Worm (Caenorhabditis elegans) whole organism, mixed stage, embryonic: ENCODE results near the gene clec-156.

Source experiments
- M03D4.4 ChIP-seq: sonication (generic microtip); optimal IDR thresholded peaks from 2 replicates; lab custom pipeline; 2017; ENCODE audit warnings: mild to moderate bottlenecking, missing genetic modification characterization, missing compliant biosample characterization
- blmp-1 ChIP-seq: fragments of 150-350 bp; optimal IDR thresholded peaks from 2 replicates; lab custom pipeline; 2014; ENCODE audit warnings: missing biosample characterization, missing genetic modification characterization
- ceh-39 ChIP-seq: fragments of 150-350 bp; optimal IDR thresholded peaks from 2 replicates; lab custom pipeline; 2014; ENCODE audit warnings: missing biosample characterization, missing genetic modification characterization
- ceh-43 ChIP-seq: fragments of 200-800 bp; sonication (Bioruptor generic); optimal IDR thresholded peaks from 2 replicates; lab custom pipeline; 2018; ENCODE audit warnings: mild to moderate bottlenecking, missing genetic modification characterization, moderate library complexity, missing compliant biosample characterization
- ceh-83 ChIP-seq: fragments of 200-800 bp; sonication (Bioruptor generic); optimal IDR thresholded peaks from 2 replicates; lab custom pipeline; 2018; ENCODE audit warnings: mild to moderate bottlenecking, missing genetic modification characterization, missing compliant biosample characterization
- cnd-1 ChIP-seq: fragments of 200-800 bp; sonication (Bioruptor generic); optimal IDR thresholded peaks from 2 replicates; lab custom pipeline; 2018; ENCODE audit warnings: mild to moderate bottlenecking, missing genetic modification characterization, missing compliant biosample characterization
- drap-1 ChIP-seq: fragments of 200-800 bp; sonication (Bioruptor generic); optimal IDR thresholded peaks from 3 replicates; lab custom pipeline; 2018; ENCODE audit warnings: mild to moderate bottlenecking, missing genetic modification characterization, missing compliant biosample characterization
- elt-1 ChIP-seq: sonication (generic microtip); optimal IDR thresholded peaks from 2 replicates; lab custom pipeline; 2017; ENCODE audit warnings: missing genetic modification characterization, mild to moderate bottlenecking, missing compliant biosample characterization, antibody characterized with exemption, moderate library complexity, borderline replicate concordance; ENCODE audit not compliant: insufficient read depth
- elt-3 ChIP-seq: fragments of 150-350 bp; optimal IDR thresholded peaks from 2 replicates; lab custom pipeline; 2014; ENCODE audit warnings: missing biosample characterization, missing genetic modification characterization
- ham-2 ChIP-seq: fragments of 200-800 bp; sonication (Bioruptor generic); optimal IDR thresholded peaks from 2 replicates; lab custom pipeline; 2018; ENCODE audit warnings: mild to moderate bottlenecking, missing genetic modification characterization, missing compliant biosample characterization
- hlh-1 ChIP-seq: fragments of 150-350 bp; optimal IDR thresholded peaks from 2 replicates; lab custom pipeline; 2014; ENCODE audit warnings: missing biosample characterization, missing genetic modification reagents, missing genetic modification characterization
- lin-13 ChIP-seq: fragments of 150-350 bp; optimal IDR thresholded peaks from 2 replicates; lab custom pipeline; 2014; ENCODE audit warnings: missing biosample characterization, missing genetic modification characterization
- lsy-2 ChIP-seq: fragments of 150-350 bp; optimal IDR thresholded peaks from 2 replicates; lab custom pipeline; 2014; ENCODE audit warnings: missing biosample characterization, missing genetic modification characterization
- mab-5 ChIP-seq: fragments of 150-350 bp; optimal IDR thresholded peaks from 2 replicates; lab custom pipeline; 2014; ENCODE audit warnings: missing biosample characterization, missing genetic modification characterization
- mep-1 ChIP-seq: fragments of 150-350 bp; optimal IDR thresholded peaks from 2 replicates; lab custom pipeline; 2017; ENCODE audit warnings: missing biosample characterization, missing genetic modification reagents, missing genetic modification characterization, inconsistent platforms
- mls-2 ChIP-seq: sonication (generic microtip); optimal IDR thresholded peaks from 2 replicates; lab custom pipeline; 2016; ENCODE audit warnings: mild to moderate bottlenecking, missing genetic modification characterization, moderate library complexity, missing compliant biosample characterization
- nhr-12 ChIP-seq: fragments of 150-350 bp; optimal IDR thresholded peaks from 2 replicates; lab custom pipeline; 2014; ENCODE audit warnings: missing biosample characterization, missing genetic modification characterization
- nhr-2 ChIP-seq: fragments of 150-350 bp; optimal IDR thresholded peaks from 2 replicates; lab custom pipeline; 2014; ENCODE audit warnings: missing biosample characterization, missing genetic modification characterization
- nhr-237 ChIP-seq: fragments of 150-350 bp; optimal IDR thresholded peaks from 2 replicates; lab custom pipeline; 2014; ENCODE audit warnings: missing biosample characterization, missing genetic modification characterization
- nhr-28 ChIP-seq: fragments of 150-350 bp; optimal IDR thresholded peaks from 2 replicates; lab custom pipeline; 2014; ENCODE audit warnings: missing biosample characterization, missing genetic modification characterization
- nhr-76 ChIP-seq: sonication (generic microtip); optimal IDR thresholded peaks from 2 replicates; lab custom pipeline; 2017; ENCODE audit warnings: missing biosample characterization, missing genetic modification characterization
- pha-4 ChIP-seq: fragments of 150-350 bp; optimal IDR thresholded peaks from 2 replicates; lab custom pipeline; 2018; ENCODE audit warnings: missing biosample characterization, missing genetic modification reagents, missing genetic modification characterization
- sem-2 ChIP-seq: fragments of 200-800 bp; sonication (Bioruptor generic); optimal IDR thresholded peaks from 2 replicates; lab custom pipeline; 2018; ENCODE audit warnings: mild to moderate bottlenecking, missing genetic modification characterization, missing compliant biosample characterization
- tbx-8 ChIP-seq: fragments of 200-800 bp; sonication (Bioruptor generic); optimal IDR thresholded peaks from 2 replicates; lab custom pipeline; 2018; ENCODE audit warnings: mild to moderate bottlenecking, missing genetic modification characterization, moderate library complexity, missing compliant biosample characterization
- unc-120 ChIP-seq: sonication (generic microtip); optimal IDR thresholded peaks from 2 replicates; lab custom pipeline; 2017; ENCODE audit warnings: missing genetic modification characterization, missing compliant biosample characterization; ENCODE audit not compliant: poor library complexity, severe bottlenecking
- unc-39 ChIP-seq: fragments of 150-350 bp; optimal IDR thresholded peaks from 2 replicates; lab custom pipeline; 2014; ENCODE audit warnings: missing biosample characterization, missing genetic modification characterization
- unc-62 ChIP-seq: fragments of 150-350 bp; optimal IDR thresholded peaks from 2 replicates; lab custom pipeline; 2014; ENCODE audit warnings: missing biosample characterization, missing genetic modification reagents, missing genetic modification characterization
- zip-8 ChIP-seq: fragments of 150-350 bp; optimal IDR thresholded peaks from 2 replicates; lab custom pipeline; 2014; ENCODE audit warnings: missing biosample characterization, missing genetic modification characterization

Gene clec-156

ce11 chrIII:4811195-4811594 lies 30.9 kb downstream of the clec-156 start, which contains the start of gene C38D4.7:
Gene C38D4.7, minus strand, starts transcription at chrIII:4811295.
- no peak for TF ChIP-seq nhr-12 (tag; lab: Kevin White, UChicago)

- TF ChIP-seq zip-8 (tag; lab: Kevin White, UChicago) (peak; percentile 60), nhr-2 (tag; lab: Kevin White, UChicago) (peak; percentile 53), ceh-43 (GFP tag; lab: Kevin White, UChicago) (no peak)
- TF ChIP-seq, all 35 proteins: peak for 2
These were observed 32.4 kb downstream of the clec-156 start, which contains the start of gene pal-1 for ce11 chrIII:4809526-4810153. Gene pal-1, minus strand, starts transcription at chrIII:4809576.

DNA sequence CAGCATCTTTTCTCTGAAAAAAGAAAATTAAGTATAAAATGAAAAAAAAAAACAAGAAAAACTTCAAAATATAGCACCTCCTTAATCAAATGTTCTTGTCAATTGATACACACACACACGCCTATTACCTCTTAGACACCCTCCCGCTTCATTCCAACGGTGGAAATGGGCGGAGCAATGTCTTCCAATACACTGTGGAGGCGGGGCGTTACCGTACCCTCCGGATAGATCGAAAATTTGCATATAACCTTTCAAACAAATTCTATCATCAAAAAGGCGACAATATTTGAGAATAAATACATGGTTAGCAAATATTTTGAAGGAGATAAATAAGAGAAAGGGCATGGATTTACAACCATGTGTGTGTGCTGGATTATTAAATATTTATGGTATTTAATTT lies 34.0 kb downstream of the clec-156 start:
- TF ChIP-seq lsy-2 = peak; percentile 87
- TF ChIP-seq tbx-8 (GFP tag; lab: Kevin White, UChicago) = no peak
- TF ChIP-seq, all 35 proteins: peak for 1

DNA sequence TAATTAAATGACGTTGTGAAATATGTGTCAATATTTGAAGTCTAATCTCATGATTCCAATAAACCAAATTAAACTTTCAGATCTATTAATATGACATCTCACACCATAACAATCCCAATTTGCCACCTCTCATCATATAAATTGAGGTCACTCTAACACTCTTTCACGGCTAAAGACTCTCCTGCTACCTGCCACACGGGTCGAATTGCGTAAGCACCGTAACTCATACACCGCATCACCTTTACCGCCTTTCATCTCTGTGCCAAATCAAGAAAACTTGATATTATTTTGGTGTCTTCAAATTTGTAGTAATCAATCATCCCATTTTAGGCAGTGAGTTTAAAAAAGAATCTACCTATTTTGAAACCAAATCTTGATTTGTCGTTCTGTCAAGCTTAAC lies 35.7 kb downstream of the clec-156 start:
- TF ChIP-seq mab-5 (tag; lab: Kevin White, UChicago) (no peak), nhr-2 (tag; lab: Kevin White, UChicago) (peak; percentile 95)
- TF ChIP-seq, all 35 proteins: peak for 1

DNA sequence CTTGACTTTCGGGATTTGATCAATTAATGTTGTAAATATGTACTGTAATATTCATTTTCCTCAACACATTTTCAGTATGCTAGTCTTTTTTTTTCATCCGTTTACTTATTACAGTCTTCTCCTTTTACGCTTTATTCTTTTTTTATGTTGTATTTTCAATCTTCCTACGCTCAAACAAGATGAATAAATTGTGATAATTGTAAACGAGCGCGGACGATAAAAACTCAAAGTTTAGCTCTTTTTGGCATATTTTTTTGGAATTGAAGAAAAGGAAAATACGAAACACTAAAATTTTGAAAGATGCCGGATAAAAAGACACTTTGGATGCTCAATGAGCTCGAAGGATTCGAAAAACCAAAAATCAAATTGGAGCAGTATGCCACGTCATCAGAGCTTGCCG lies 39.4 kb downstream of the clec-156 start, which contains the start of gene metl-5:
metl-5 (plus strand) TSS at position 301 of the 400 bp plus-strand sequence.
- TF ChIP-seq lsy-2 = no peak
- TF ChIP-seq ceh-83 (GFP tag; lab: Kevin White, UChicago) = no peak
- TF ChIP-seq ceh-39 = no peak
- TF ChIP-seq, all 35 proteins: peak for 0

DNA sequence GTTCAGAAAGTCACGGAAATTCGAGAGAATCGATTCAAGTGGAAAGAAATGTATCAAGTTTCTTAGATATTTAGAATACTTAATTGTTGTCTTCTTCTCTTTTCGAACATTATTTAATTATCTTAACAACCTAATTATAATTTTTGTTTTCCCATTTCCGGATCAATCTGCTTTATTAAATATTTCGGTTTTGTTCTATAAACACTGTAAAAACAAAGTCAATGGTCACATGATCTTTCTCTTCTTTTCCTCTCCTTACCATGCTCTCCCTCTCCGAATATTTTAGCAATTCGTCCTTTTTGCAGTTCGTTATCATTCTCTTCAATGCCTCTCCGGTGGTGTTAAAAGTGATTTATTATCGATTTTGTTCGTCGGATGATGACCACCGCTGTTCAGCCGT lies 45.5 kb downstream of the clec-156 start, which contains the start of gene tag-325:
tag-325 (plus strand) TSS at position 301 of the 400 bp plus-strand sequence.
- TF ChIP-seq ham-2 (GFP tag; lab: Kevin White, UChicago) (no peak), cnd-1 (tag; lab: Kevin White, UChicago) (no peak), mep-1 (no peak), nhr-12 (tag; lab: Kevin White, UChicago) (no peak), pha-4 (tag; lab: Kevin White, UChicago) (no peak), elt-1 (tag; lab: Kevin White, UChicago) (no peak), mls-2 (tag; lab: Kevin White, UChicago) (no peak), elt-3 (tag; lab: Kevin White, UChicago) (no peak), ceh-39 (no peak)
- TF ChIP-seq, all 35 proteins: peak for 0

DNA sequence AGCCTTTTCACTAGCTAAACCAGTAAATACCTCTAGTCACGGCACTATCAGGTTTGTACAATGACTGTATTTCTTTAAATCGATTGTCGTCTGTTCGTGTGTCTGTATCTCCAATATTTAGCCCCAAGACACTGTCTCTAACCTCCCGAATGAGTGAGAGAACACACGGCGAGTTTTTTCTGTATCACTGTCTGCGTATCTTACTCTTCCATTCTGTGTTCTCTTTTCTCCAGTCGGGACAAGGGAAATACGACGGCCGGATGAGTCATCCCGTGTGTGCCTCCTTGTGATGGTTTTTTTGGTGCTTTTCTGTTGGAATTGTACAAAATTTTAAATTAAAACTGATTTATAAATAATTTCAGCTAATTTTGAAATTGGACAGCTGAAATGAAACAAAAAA lies 46.0 kb downstream of the clec-156 start:
- TF ChIP-seq lin-13 (no peak), sem-2 (GFP tag; lab: Kevin White, UChicago) (no peak), ceh-39 (peak; percentile 69), lsy-2 (peak; percentile 14), drap-1 (GFP tag; lab: Kevin White, UChicago) (no peak), pha-4 (tag; lab: Kevin White, UChicago) (peak; percentile 68), blmp-1 (no peak), hlh-1 (tag; lab: Kevin White, UChicago) (peak; percentile 16), unc-120 (tag; lab: Kevin White, UChicago) (no peak), nhr-2 (tag; lab: Kevin White, UChicago) (peak; percentile 31), nhr-237 (tag; lab: Kevin White, UChicago) (peak; percentile 68), mep-1 (peak; percentile 42), nhr-76 (no peak)

DNA sequence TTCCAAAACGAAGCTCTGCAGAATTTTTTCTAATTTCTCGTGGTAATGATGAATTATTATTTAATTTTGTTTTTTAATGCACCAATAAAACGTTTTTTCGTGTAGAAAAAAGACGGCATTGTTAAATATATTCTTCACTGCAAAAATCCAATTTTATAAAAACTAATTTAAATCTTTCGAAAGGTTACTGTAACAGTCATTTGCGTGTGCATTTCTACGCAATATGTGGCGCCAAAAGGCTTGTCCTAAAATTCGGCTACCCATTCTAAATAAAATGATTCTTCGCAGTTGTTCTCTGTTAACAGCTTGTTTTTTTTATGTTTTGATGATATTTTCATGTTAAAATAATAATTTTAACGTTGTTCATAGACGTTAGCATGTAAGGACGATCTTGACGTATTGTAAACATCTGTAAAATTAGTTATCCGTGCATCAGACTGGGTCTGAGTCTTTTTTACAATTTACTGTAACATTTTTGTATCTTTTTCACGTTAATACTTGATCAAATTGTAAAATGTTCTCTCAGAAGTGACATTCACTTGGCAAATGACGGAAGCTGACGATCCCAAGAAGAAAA lies 49.4 kb downstream of the clec-156 start, which contains the start of gene mip-1:
mip-1 (plus strand) TSS at position 527 of the 577 bp plus-strand sequence.
- TF ChIP-seq mep-1 (no peak), lin-13 (no peak), nhr-76 (no peak), unc-62 (GFP tag; lab: Kevin White, UChicago) (no peak), nhr-28 (no peak), lsy-2 (no peak), zip-8 (tag; lab: Kevin White, UChicago) (no peak), unc-120 (tag; lab: Kevin White, UChicago) (no peak), unc-39 (tag; lab: Kevin White, UChicago) (no peak), M03D4.4 (tag; lab: Kevin White, UChicago) (no peak), elt-3 (tag; lab: Kevin White, UChicago) (no peak), cnd-1 (tag; lab: Kevin White, UChicago) (no peak), drap-1 (GFP tag; lab: Kevin White, UChicago) (no peak), ham-2 (GFP tag; lab: Kevin White, UChicago) (no peak), nhr-12 (tag; lab: Kevin White, UChicago) (no peak), hlh-1 (tag; lab: Kevin White, UChicago) (no peak)
